Worm (Caenorhabditis elegans): Measurements from ENCODE around the gene mig-38.

Gene mig-38

DNA sequence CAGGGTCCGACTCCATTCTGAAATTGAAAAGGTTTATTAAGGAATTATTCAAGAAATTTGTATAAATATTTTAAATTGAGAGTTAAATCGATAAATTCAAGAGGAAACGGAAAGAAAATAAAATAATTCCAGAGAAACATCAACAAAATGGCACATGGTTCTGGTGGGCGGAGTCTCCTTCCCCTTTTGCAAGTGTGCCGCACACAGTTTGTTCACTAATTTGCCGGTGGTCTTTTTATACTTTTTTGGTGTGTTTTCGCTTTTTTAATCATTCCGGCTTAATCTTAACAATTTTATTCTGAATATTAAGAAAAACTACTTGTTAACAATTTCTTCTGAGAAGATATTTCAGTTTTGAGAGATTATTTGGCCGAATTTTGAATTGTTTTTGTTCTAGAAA is 10.9 kb downstream of the mig-38 start, which contains the start of the genes ragc-1 and Y24F12A.1 (continued):
- no peak for TF ChIP-seq hlh-13 (GFP tag; optimal IDR thresholded peaks at IDR 0.05)
- no peak for TF ChIP-seq ztf-16 (tag; optimal IDR thresholded peaks at IDR 0.05)
- no peak for TF ChIP-seq unc-55 (GFP tag; optimal IDR thresholded peaks at IDR 0.05)
- TF ChIP-seq pha-2 (tag; optimal IDR thresholded peaks at IDR 0.05) = peak; percentile 4
- TF ChIP-seq ttx-3 (tag; optimal IDR thresholded peaks at IDR 0.05) = peak; percentile 70
- TF ChIP-seq unc-42 (tag; optimal IDR thresholded peaks at IDR 0.05) = peak; percentile 10
- peak; percentile 72 for TF ChIP-seq tbx-2 (tag; optimal IDR thresholded peaks at IDR 0.05)
- TF ChIP-seq syd-9 (tag; optimal IDR thresholded peaks at IDR 0.05) = no peak
- TF ChIP-seq nhr-232 (tag; optimal IDR thresholded peaks at IDR 0.05) = no peak
- no peak for TF ChIP-seq mec-3 (tag; optimal IDR thresholded peaks at IDR 0.05; ENCODE audit: borderline replicate concordance)
- no peak for TF ChIP-seq npax-4 (tag; optimal IDR thresholded peaks at IDR 0.05)
- TF ChIP-seq K09A11.1 (tag; optimal IDR thresholded peaks at IDR 0.05; ENCODE audit: insufficient read depth) = peak; percentile 79
- no peak for TF ChIP-seq tbx-7 (tag; optimal IDR thresholded peaks at IDR 0.05)
- TF ChIP-seq ceh-31 (tag; optimal IDR thresholded peaks at IDR 0.05) = peak; percentile 54
- peak; percentile 36 for TF ChIP-seq ceh-6 (GFP tag; optimal IDR thresholded peaks at IDR 0.05)
- no peak for TF ChIP-seq pqm-1 (tag; optimal IDR thresholded peaks at IDR 0.05)
- peak; percentile 23 for TF ChIP-seq nfya-1 (tag; optimal IDR thresholded peaks at IDR 0.05)
- no peak for TF ChIP-seq sdc-2 (tag; optimal IDR thresholded peaks at IDR 0.05)
- TF ChIP-seq ceh-45 (GFP tag; IDR thresholded peaks at IDR 0.05) = no peak
- TF ChIP-seq hlh-6 (tag; optimal IDR thresholded peaks at IDR 0.05) = no peak
- no peak for TF ChIP-seq sox-4 (tag; optimal IDR thresholded peaks at IDR 0.05)
- TF ChIP-seq ceh-34 (tag; optimal IDR thresholded peaks at IDR 0.05) = no peak
- TF ChIP-seq ref-2 (tag; optimal IDR thresholded peaks at IDR 0.05) = no peak
- TF ChIP-seq ahr-1 (tag; optimal IDR thresholded peaks at IDR 0.05) = no peak
- no peak for TF ChIP-seq hlh-8 (tag; optimal IDR thresholded peaks at IDR 0.05)
- no peak for TF ChIP-seq K02D7.2 (tag; optimal IDR thresholded peaks at IDR 0.05)
- TF ChIP-seq dmd-4 (tag; optimal IDR thresholded peaks at IDR 0.05; ENCODE audit: borderline replicate concordance) = no peak
- no peak for TF ChIP-seq lin-11 (tag; optimal IDR thresholded peaks at IDR 0.05)
- TF ChIP-seq ceh-9 (tag; optimal IDR thresholded peaks at IDR 0.05) = no peak
- no peak for TF ChIP-seq sox-2 (GFP tag; IDR thresholded peaks at IDR 0.05)
- no peak for TF ChIP-seq ceh-30 (tag; optimal IDR thresholded peaks at IDR 0.05)
- TF ChIP-seq nhr-11 (tag; optimal IDR thresholded peaks at IDR 0.05) = no peak
- no peak for TF ChIP-seq ceh-48 (tag; optimal IDR thresholded peaks at IDR 0.05)
- TF ChIP-seq lim-6 (tag; optimal IDR thresholded peaks at IDR 0.05) = peak; percentile 6
- TF ChIP-seq fkh-10 (GFP tag; optimal IDR thresholded peaks at IDR 0.05) = no peak
- TF ChIP-seq gmeb-2 (tag; optimal IDR thresholded peaks at IDR 0.05) = no peak
- TF ChIP-seq ceh-2 (tag; optimal IDR thresholded peaks at IDR 0.05) = peak; percentile 60
- TF ChIP-seq pha-4 (tag; optimal IDR thresholded peaks at IDR 0.05) = no peak
- TF ChIP-seq ceh-18 (tag; optimal IDR thresholded peaks at IDR 0.05) = no peak
- no peak for TF ChIP-seq T23F11.4 (GFP tag; optimal IDR thresholded peaks at IDR 0.05)
- TF ChIP-seq eyg-1 (tag; optimal IDR thresholded peaks at IDR 0.05) = no peak
- peak; percentile 47 for TF ChIP-seq hlh-30 (tag; optimal IDR thresholded peaks at IDR 0.05; ENCODE audit: insufficient read depth)
- TF ChIP-seq hlh-15 (tag; optimal IDR thresholded peaks at IDR 0.05) = no peak
- no peak for TF ChIP-seq fkh-6 (tag; optimal IDR thresholded peaks at IDR 0.05)
- no peak for TF ChIP-seq dve-1 (tag; optimal IDR thresholded peaks at IDR 0.05)
- TF ChIP-seq pros-1 (tag; optimal IDR thresholded peaks at IDR 0.05) = no peak
- TF ChIP-seq unc-3 (GFP tag; conservative IDR thresholded peaks at IDR 0.05) = no peak
- no peak for TF ChIP-seq unc-3 (tag; optimal IDR thresholded peaks at IDR 0.05)
- no peak for TF ChIP-seq ceh-22 (tag; optimal IDR thresholded peaks at IDR 0.05)
- no peak for TF ChIP-seq rnt-1 (tag; optimal IDR thresholded peaks at IDR 0.05)
- TF ChIP-seq C38D4.7 (GFP tag; optimal IDR thresholded peaks at IDR 0.05) = peak; percentile 21
- no peak for TF ChIP-seq ama-1 (optimal IDR thresholded peaks at IDR 0.05)
